Fruit fly (Drosophila melanogaster): ENCODE results near the gene FER.
A peak's percentile ranks its signal among the peaks of the same experiment; 100 is the strongest.

The FER gene

DNA sequence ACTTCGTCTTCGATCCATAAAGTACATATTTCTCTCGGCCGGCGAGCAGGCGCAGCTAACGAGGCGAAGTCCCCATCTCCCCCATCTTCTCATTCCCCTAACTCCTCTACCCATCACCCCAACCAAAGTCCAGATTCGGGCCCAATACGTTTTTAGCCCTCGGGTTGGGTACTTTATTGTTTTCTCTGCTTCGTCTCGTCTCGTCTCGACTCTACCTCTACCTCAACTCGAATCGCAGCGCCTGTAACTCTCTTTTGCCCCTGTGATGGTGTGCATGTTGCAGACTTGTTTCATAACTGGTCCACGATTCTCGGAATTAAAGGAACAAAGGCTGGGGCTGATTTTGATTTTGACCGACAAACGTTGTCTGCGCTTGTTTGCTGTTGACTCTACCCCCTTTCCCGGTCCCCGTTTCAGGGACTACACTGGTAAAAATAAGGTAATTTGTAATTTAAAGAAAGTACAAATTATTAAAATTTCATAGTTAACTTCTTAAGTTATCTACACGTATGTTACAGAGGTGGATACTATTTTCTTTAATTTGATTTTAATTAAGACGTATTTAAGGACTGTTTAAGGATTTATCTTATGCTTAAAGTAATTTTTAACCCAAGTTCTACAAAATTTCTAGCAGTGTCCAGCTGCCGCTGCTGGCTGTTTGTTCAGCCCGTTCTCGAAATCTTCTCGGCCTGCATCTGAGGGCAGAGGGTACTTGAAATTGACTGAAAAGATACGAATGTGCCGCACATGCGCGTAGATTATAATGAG is 15.5 kb downstream of the FER start (continued):
- TF ChIP-seq disco-r (GFP tag; optimal IDR thresholded peaks at IDR 0.05) (no peak), stc (GFP tag; IDR thresholded peaks at IDR 0.05) (peak; percentile 35; the same call in 1 of the 2 replicates), vnd (GFP tag; IDR thresholded peaks at IDR 0.05; ENCODE audit: partially characterized antibody) (0 out of 3 replicates have a peak, but pooled peaks have one; percentile 24), bcd (GFP tag; optimal IDR thresholded peaks at IDR 0.05) (peak; percentile 34), CG17568 (GFP tag; optimal IDR thresholded peaks at IDR 0.05) (peak; percentile 0), Jarid2 (GFP tag; optimal IDR thresholded peaks at IDR 0.05) (peak; percentile 16), CG11695 (GFP tag; IDR thresholded peaks at IDR 0.05) (0 out of 3 replicates have a peak, but pooled peaks have one; percentile 30), phol (tag; optimal IDR thresholded peaks at IDR 0.05) (peak; percentile 76), Hr51 (GFP tag; optimal IDR thresholded peaks at IDR 0.05) (peak in 1 of 2 experiments; percentile 10), CG17359 (tag; optimal IDR thresholded peaks at IDR 0.05) (peak; percentile 5), Fer1 (GFP tag; optimal IDR thresholded peaks at IDR 0.05) (peak; percentile 32), Mes4 (GFP tag; optimal IDR thresholded peaks at IDR 0.05) (no peak), CG9727 (GFP tag; optimal IDR thresholded peaks at IDR 0.05) (peak; percentile 91), CG30403 (GFP tag; optimal IDR thresholded peaks at IDR 0.05) (peak; percentile 51), CG10543 (GFP tag; optimal IDR thresholded peaks at IDR 0.05) (peak; percentile 6), salm (tag; optimal IDR thresholded peaks at IDR 0.05) (peak; percentile 4), CG30020 (tag; optimal IDR thresholded peaks at IDR 0.05) (peak; percentile 27), Ptx1 (GFP tag; IDR thresholded peaks at IDR 0.05) (peak; percentile 21; the same call in 1 of the 2 replicates), Vsx1 (GFP tag; optimal IDR thresholded peaks at IDR 0.05) (peak; percentile 46), al (GFP tag; IDR thresholded peaks at IDR 0.05) (no peak), psq (GFP tag; optimal IDR thresholded peaks at IDR 0.05) (peak; percentile 15), hb (GFP tag; IDR thresholded peaks at IDR 0.05; ENCODE audit: partially characterized antibody) (no peak), HmgD (GFP tag; optimal IDR thresholded peaks at IDR 0.05) (no peak), zf30C (GFP tag; optimal IDR thresholded peaks at IDR 0.05) (peak; percentile 95), Dad (GFP tag; optimal IDR thresholded peaks at IDR 0.05) (no peak), slbo (GFP tag; IDR thresholded peaks at IDR 0.05) (no peak), dmrt99B (tag; optimal IDR thresholded peaks at IDR 0.05) (peak; percentile 48), CG6689 (GFP tag; IDR thresholded peaks at IDR 0.05) (peak; percentile 61), Oli (tag; optimal IDR thresholded peaks at IDR 0.05) (peak; percentile 62), D (optimal IDR thresholded peaks at IDR 0.05) (no peak), D (GFP tag; optimal IDR thresholded peaks at IDR 0.05) (peak; percentile 74), cas (GFP tag; IDR thresholded peaks at IDR 0.05) (no peak), CG11247 (GFP tag; IDR thresholded peaks at IDR 0.05) (0 out of 2 replicates have a peak, but pooled peaks have one; percentile 7), tap (tag; optimal IDR thresholded peaks at IDR 0.05) (peak; percentile 8), TFAM (GFP tag; optimal IDR thresholded peaks at IDR 0.05) (peak; percentile 29), gem (tag; optimal IDR thresholded peaks at IDR 0.05) (peak; percentile 83), oc (tag; optimal IDR thresholded peaks at IDR 0.05) (no peak), CG10654 (GFP tag; optimal IDR thresholded peaks at IDR 0.05) (peak; percentile 11), Trl (optimal IDR thresholded peaks at IDR 0.05) (no peak), Trl (GFP tag; optimal IDR thresholded peaks at IDR 0.05) (peak; percentile 1), CG10462 (GFP tag; optimal IDR thresholded peaks at IDR 0.05) (peak; percentile 9), unpg (GFP tag; optimal IDR thresholded peaks at IDR 0.05) (peak; percentile 59), bsh (GFP tag; optimal IDR thresholded peaks at IDR 0.05) (peak; percentile 65 to 74), scrt (GFP tag; optimal IDR thresholded peaks at IDR 0.05) (peak; percentile 4), cg (GFP tag; optimal IDR thresholded peaks at IDR 0.05) (no peak), dysf (GFP tag; IDR thresholded peaks at IDR 0.05) (0 out of 3 replicates have a peak, but pooled peaks have one; percentile 4), NC2β (GFP tag; optimal IDR thresholded peaks at IDR 0.05) (no peak), Camta (GFP tag; optimal IDR thresholded peaks at IDR 0.05) (peak; percentile 47), CG10959 (GFP tag; IDR thresholded peaks at IDR 0.05) (peak; percentile 63; the same call in 1 of the 2 replicates)

Data from whole organism, embryonic.